Fruit fly (Drosophila melanogaster) whole organism, prepupa: ENCODE data around the gene Daao2.
A peak's percentile ranks its signal among the peaks of the same experiment; 100 is the strongest.

Experiments used
- Blimp-1 ChIP-seq: fragments of 200-800 bp; sonication (Bioruptor generic); optimal IDR thresholded peaks from 3 replicates; lab custom pipeline; 2017; ENCODE audit warnings: missing biosample characterization, missing genetic modification characterization, mild to moderate bottlenecking, moderate library complexity, missing genetic modification reagents
- CG10669 ChIP-seq: fragments of 200-800 bp; sonication (Bioruptor generic); optimal IDR thresholded peaks from 3 replicates; lab custom pipeline; 2018; ENCODE audit warnings: missing biosample characterization, mild to moderate bottlenecking, missing genetic modification characterization, moderate library complexity
- CG11294 ChIP-seq: fragments of 200-800 bp; sonication (Bioruptor generic); IDR thresholded peaks from 2 replicates; pipeline ENCODE4 v1.3.6; 2022; ENCODE audit warnings: missing biosample characterization, missing genetic modification characterization
- CG15336 ChIP-seq: fragments of 200-800 bp; sonication (Bioruptor generic); IDR thresholded peaks from 2 replicates; pipeline ENCODE4 v1.3.6; 2022; ENCODE audit warnings: missing biosample characterization, missing genetic modification characterization
- CG1621 ChIP-seq: fragments of 200-800 bp; sonication (Bioruptor generic); optimal IDR thresholded peaks from 3 replicates; lab custom pipeline; 2018; ENCODE audit warnings: missing biosample characterization, mild to moderate bottlenecking, missing genetic modification characterization
- CG3032 ChIP-seq: fragments of 200-800 bp; optimal IDR thresholded peaks from 2 replicates; lab custom pipeline; 2019; ENCODE audit warnings: missing biosample characterization, mild to moderate bottlenecking, missing genetic modification characterization, moderate library complexity
- CG31627 ChIP-seq: fragments of 200-800 bp; sonication (Bioruptor generic); optimal IDR thresholded peaks from 3 replicates; lab custom pipeline; 2016; ENCODE audit warnings: missing biosample characterization, missing genetic modification characterization
- CG32006 ChIP-seq: fragments of 200-800 bp; sonication (Bioruptor generic); optimal IDR thresholded peaks from 3 replicates; lab custom pipeline; 2017; ENCODE audit warnings: missing biosample characterization, mild to moderate bottlenecking, missing genetic modification characterization
- CG34406 ChIP-seq: fragments of 200-800 bp; sonication (Bioruptor generic); optimal IDR thresholded peaks from 3 replicates; lab custom pipeline; 2016; ENCODE audit warnings: missing biosample characterization, missing genetic modification characterization
- CG3919 ChIP-seq: fragments of 200-800 bp; sonication (Bioruptor generic); optimal IDR thresholded peaks from 3 replicates; lab custom pipeline; 2016; ENCODE audit warnings: missing biosample characterization, missing genetic modification characterization
- CG6163 ChIP-seq: fragments of 200-800 bp; sonication (Bioruptor generic); IDR thresholded peaks from 3 replicates; pipeline ENCODE4 v1.3.6; 2022; ENCODE audit warnings: missing biosample characterization, missing genetic modification characterization
- CG6854 ChIP-seq: fragments of 200-800 bp; sonication (Bioruptor generic); optimal IDR thresholded peaks from 2 replicates; lab custom pipeline; 2017; ENCODE audit warnings: missing biosample characterization, mild to moderate bottlenecking, missing genetic modification characterization
- CG7368 ChIP-seq: fragments of 200-800 bp; sonication (Bioruptor generic); optimal IDR thresholded peaks from 3 replicates; lab custom pipeline; 2016; ENCODE audit warnings: missing biosample characterization, missing genetic modification characterization
- CG8319 ChIP-seq: fragments of 200-800 bp; sonication (Bioruptor generic); optimal IDR thresholded peaks from 3 replicates; lab custom pipeline; 2016; ENCODE audit warnings: missing biosample characterization, missing genetic modification characterization
- Eip75B ChIP-seq: fragments of 200-800 bp; sonication (Bioruptor generic); optimal IDR thresholded peaks from 3 replicates; lab custom pipeline; 2016; ENCODE audit warnings: missing biosample characterization, missing genetic modification characterization
- Eip93F ChIP-seq: fragments of 200-800 bp; sonication (Bioruptor generic); optimal IDR thresholded peaks from 2 replicates; lab custom pipeline; 2016; ENCODE audit warnings: missing biosample characterization, mild to moderate bottlenecking, missing genetic modification characterization
- Gug ChIP-seq: fragments of 200-800 bp; sonication (Bioruptor generic); IDR thresholded peaks from 2 replicates; pipeline ENCODE4 v1.3.6; 2022; ENCODE audit warnings: missing biosample characterization, missing genetic modification characterization
- Hr4 ChIP-seq: fragments of 200-800 bp; sonication (Bioruptor generic); optimal IDR thresholded peaks from 3 replicates; lab custom pipeline; 2016; ENCODE audit warnings: missing biosample characterization, missing genetic modification characterization
- Lpt ChIP-seq: fragments of 200-800 bp; sonication (Bioruptor generic); optimal IDR thresholded peaks from 3 replicates; lab custom pipeline; 2016; ENCODE audit warnings: missing biosample characterization, missing genetic modification characterization
- Met ChIP-seq: fragments of 200-800 bp; sonication (Bioruptor generic); optimal IDR thresholded peaks from 3 replicates; lab custom pipeline; 2016; ENCODE audit warnings: missing biosample characterization, missing genetic modification characterization
- Sox14 ChIP-seq: fragments of 200-800 bp; sonication (Bioruptor generic); optimal IDR thresholded peaks from 3 replicates; lab custom pipeline; 2016; ENCODE audit warnings: missing biosample characterization, missing genetic modification characterization
- Sox15 ChIP-seq: fragments of 200-800 bp; sonication (Bioruptor generic); optimal IDR thresholded peaks from 3 replicates; lab custom pipeline; 2016; ENCODE audit warnings: missing biosample characterization, missing genetic modification characterization
- cyc ChIP-seq: fragments of 200-800 bp; sonication (Bioruptor generic); optimal IDR thresholded peaks from 3 replicates; lab custom pipeline; 2016; ENCODE audit warnings: missing biosample characterization, missing genetic modification characterization
- dac ChIP-seq: fragments of 200-800 bp; sonication (Bioruptor generic); optimal IDR thresholded peaks from 2 replicates; lab custom pipeline; 2017; ENCODE audit warnings: missing biosample characterization, mild to moderate bottlenecking, missing genetic modification characterization
- dsx ChIP-seq: fragments of 200-800 bp; optimal IDR thresholded peaks from 3 replicates; lab custom pipeline; 2019; ENCODE audit warnings: missing biosample characterization, mild to moderate bottlenecking, missing genetic modification characterization, moderate library complexity; ENCODE audit not compliant: poor library complexity, severe bottlenecking
- fd59A ChIP-seq: fragments of 200-800 bp; sonication (Bioruptor generic); optimal IDR thresholded peaks from 2 replicates; lab custom pipeline; 2017; ENCODE audit warnings: missing biosample characterization, mild to moderate bottlenecking, missing genetic modification characterization, missing genetic modification reagents
- fkh ChIP-seq: fragments of 200-800 bp; sonication (Bioruptor generic); optimal IDR thresholded peaks from 3 replicates; lab custom pipeline; 2017; ENCODE audit warnings: missing biosample characterization, mild to moderate bottlenecking, missing genetic modification characterization, moderate library complexity
- pdm3 ChIP-seq: fragments of 200-800 bp; sonication (Bioruptor generic); optimal IDR thresholded peaks from 3 replicates; lab custom pipeline; 2016; ENCODE audit warnings: missing biosample characterization, missing genetic modification characterization
- salr ChIP-seq, 2 experiments: fragments of 200-800 bp; sonication (Bioruptor generic); optimal IDR thresholded peaks; 3 replicates each; lab custom pipeline; 2016 to 2018; ENCODE audit warnings: missing biosample characterization in 2 of 2, missing genetic modification characterization in 2 of 2, mild to moderate bottlenecking in 1 of 2
- spab ChIP-seq: fragments of 200-800 bp; sonication (Bioruptor generic); optimal IDR thresholded peaks from 2 replicates; lab custom pipeline; 2017; ENCODE audit warnings: missing biosample characterization, mild to moderate bottlenecking, missing genetic modification characterization, missing genetic modification reagents
- svp ChIP-seq: fragments of 200-800 bp; sonication (Bioruptor generic); peaks from one replicate; lab custom pipeline; 2016; ENCODE audit warnings: missing biosample characterization, missing genetic modification characterization
- topi ChIP-seq: fragments of 200-800 bp; sonication (Bioruptor generic); optimal IDR thresholded peaks from 3 replicates; lab custom pipeline; 2016; ENCODE audit warnings: missing biosample characterization, missing genetic modification characterization

Daao2 gene

DNA sequence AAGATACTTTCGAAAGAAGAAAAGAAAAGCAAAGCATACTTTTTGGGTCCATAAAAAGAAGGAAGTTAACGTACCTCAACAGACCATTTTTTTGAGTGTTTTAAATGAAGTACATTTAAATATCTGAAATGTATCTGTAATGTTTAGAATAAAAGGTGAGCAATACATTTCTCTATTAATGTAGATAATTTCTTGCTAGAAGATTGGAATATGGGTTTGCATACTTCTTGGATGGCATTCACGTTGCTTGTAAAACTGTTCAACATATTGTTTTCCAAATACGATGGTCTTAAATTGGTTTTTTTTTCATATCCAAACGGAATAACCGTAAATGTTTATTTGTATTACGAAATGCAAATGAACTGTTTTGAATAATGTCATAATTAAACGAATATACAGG, 3.0 kb downstream of the Daao2 start, which contains the start of gene CG17375:
Gene CG17375 (minus strand): TSS at position 10 of the 400 bp plus-strand sequence.
- TF ChIP-seq Eip93F (GFP tag; lab: Kevin White, UChicago): no peak
- TF ChIP-seq Blimp-1 (GFP tag; lab: Kevin White, UChicago): no peak
- no peak for TF ChIP-seq spab (GFP tag; lab: Kevin White, UChicago)
- TF ChIP-seq Gug (GFP tag; lab: Robert Waterston, UW): no peak
- no peak for TF ChIP-seq cyc
- no peak for TF ChIP-seq CG11294 (GFP tag; lab: Robert Waterston, UW)
- TF ChIP-seq Met: no peak
- no peak for TF ChIP-seq dac (GFP tag; lab: Kevin White, UChicago)
- no peak for TF ChIP-seq CG1621 (tag; lab: Kevin White, UChicago)
- TF ChIP-seq Eip75B (GFP tag; lab: Kevin White, UChicago): no peak
- no peak for TF ChIP-seq Lpt
- TF ChIP-seq Sox15 (GFP tag; lab: Kevin White, UChicago): no peak
- TF ChIP-seq svp: no peak
- TF ChIP-seq Sox14 (GFP tag; lab: Kevin White, UChicago): no peak
- no peak for TF ChIP-seq CG6854 (GFP tag; lab: Kevin White, UChicago)

dm6 chr2L:6817493-6817892, 14.7 kb downstream of the Daao2 start:
- TF ChIP-seq CG11294 (GFP tag; lab: Robert Waterston, UW) (no peak), pdm3 (GFP tag; lab: Kevin White, UChicago) (no peak), Lpt (no peak), Sox15 (GFP tag; lab: Kevin White, UChicago) (no peak), Hr4 (GFP tag; lab: Kevin White, UChicago) (no peak), CG1621 (tag; lab: Kevin White, UChicago) (no peak), fd59A (GFP tag; lab: Kevin White, UChicago) (no peak), dsx (GFP tag; lab: Kevin White, UChicago) (no peak), topi (GFP tag; lab: Kevin White, UChicago) (no peak), CG7368 (GFP tag; lab: Kevin White, UChicago) (peak; percentile 31), Sox14 (GFP tag; lab: Kevin White, UChicago) (no peak), Eip75B (GFP tag; lab: Kevin White, UChicago) (no peak), CG6163 (GFP tag; lab: Robert Waterston, UW) (0 out of 3 replicates have a peak, but pooled peaks have one; percentile 29), CG8319 (GFP tag; lab: Kevin White, UChicago) (no peak)

DNA sequence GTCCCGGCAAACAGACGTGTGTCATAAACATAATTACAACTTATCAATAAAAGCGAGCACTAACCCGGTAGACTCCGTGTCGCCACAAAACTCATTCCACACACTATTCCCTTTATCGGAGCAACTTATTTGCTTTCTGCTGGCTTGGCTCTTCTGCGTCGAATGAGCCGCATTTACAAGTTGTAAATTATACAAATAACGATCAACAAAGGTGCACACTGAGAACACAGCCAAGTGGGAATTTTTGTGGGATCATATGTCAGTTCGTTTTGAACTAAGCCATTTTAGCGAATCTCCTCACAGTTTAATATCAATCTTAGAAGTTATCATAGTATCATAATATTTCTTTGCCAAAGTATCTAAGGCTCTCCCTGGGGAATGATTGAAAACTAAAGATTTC, 15.5 kb downstream of the Daao2 start:
- TF ChIP-seq salr (GFP tag; optimal IDR thresholded peaks at IDR 0.05; lab: Kevin White, UChicago): no peak
- TF ChIP-seq pdm3 (GFP tag; lab: Kevin White, UChicago): no peak
- peak; percentile 58 for TF ChIP-seq fkh (GFP tag; lab: Kevin White, UChicago)

- TF ChIP-seq CG3032 (tag; lab: Kevin White, UChicago): no peak
- TF ChIP-seq CG10669 (GFP tag; lab: Kevin White, UChicago): no peak
- TF ChIP-seq CG32006 (GFP tag; lab: Kevin White, UChicago): no peak
- no peak for TF ChIP-seq CG31627 (GFP tag; lab: Kevin White, UChicago)
- TF ChIP-seq CG15336 (GFP tag; lab: Robert Waterston, UW): no peak
- no peak for TF ChIP-seq CG3919
Measured at dm6 chr2L:6819230-6820049, 16.6 kb downstream of the Daao2 start.

DNA sequence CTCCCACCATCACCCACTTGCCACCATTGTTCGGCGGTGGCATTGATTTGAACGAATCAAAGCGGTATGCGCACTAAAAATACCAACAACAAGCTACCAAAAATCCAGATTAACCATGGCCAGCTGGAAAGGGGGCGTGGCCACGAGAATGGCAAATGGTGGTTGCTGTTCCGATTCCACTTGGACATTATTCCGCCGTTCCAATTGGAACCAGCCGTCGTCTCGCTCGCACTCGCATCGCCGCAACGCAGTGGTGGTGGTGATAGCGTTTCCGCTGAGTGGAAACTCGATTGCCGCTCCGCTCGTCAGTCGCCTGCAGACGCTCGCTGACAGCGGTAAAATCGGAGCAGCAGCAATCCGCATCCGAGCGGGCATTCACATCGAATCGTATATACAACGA, 18.8 kb downstream of the Daao2 start, which contains the start of gene sens-2:
Gene sens-2 (plus strand): TSS at position 304 of the 400 bp plus-strand sequence.
- TF ChIP-seq Gug (GFP tag; lab: Robert Waterston, UW) (no peak), Lpt (no peak), CG6163 (GFP tag; lab: Robert Waterston, UW) (peak; percentile 37; the same call in 2 of the 3 replicates), Sox14 (GFP tag; lab: Kevin White, UChicago) (no peak), CG34406 (GFP tag; lab: Kevin White, UChicago) (peak; percentile 20), CG7368 (GFP tag; lab: Kevin White, UChicago) (peak; percentile 1)
- TF ChIP-seq, all 60 proteins: peak for 3
